Worm (Caenorhabditis elegans) whole organism, L1 larva: ENCODE measurements around the gene rpb-6.

ENCODE experiments used
- C04F5.9 ChIP-seq: sonication (generic microtip); optimal IDR thresholded peaks from 2 replicates; lab custom pipeline; 2016; ENCODE audit warnings: missing genetic modification characterization, missing compliant biosample characterization
- C34B4.2 ChIP-seq: sonication (generic microtip); optimal IDR thresholded peaks from 2 replicates; lab custom pipeline; 2017; ENCODE audit warnings: mild to moderate bottlenecking, missing genetic modification characterization, missing compliant biosample characterization
- F16B12.6 ChIP-seq: fragments of 150-350 bp; optimal IDR thresholded peaks from 2 replicates; lab custom pipeline; 2014; ENCODE audit warnings: missing biosample characterization, missing genetic modification characterization
- Y116A8C.19 ChIP-seq: sonication (generic microtip); optimal IDR thresholded peaks from 2 replicates; lab custom pipeline; 2016; ENCODE audit warnings: missing compliant biosample characterization, missing genetic modification characterization, borderline replicate concordance
- aha-1 ChIP-seq: fragments of 150-350 bp; optimal IDR thresholded peaks from 2 replicates; lab custom pipeline; 2014; ENCODE audit warnings: missing biosample characterization, missing genetic modification characterization
- blmp-1 ChIP-seq: fragments of 150-350 bp; optimal IDR thresholded peaks from 2 replicates; lab custom pipeline; 2014; ENCODE audit warnings: missing biosample characterization, missing genetic modification characterization
- ceh-63 ChIP-seq: fragments of 200-800 bp; sonication (Bioruptor generic); optimal IDR thresholded peaks from 2 replicates; lab custom pipeline; 2018; ENCODE audit warnings: mild to moderate bottlenecking, missing genetic modification characterization, missing compliant biosample characterization
- ceh-8 ChIP-seq: fragments of 200-800 bp; sonication (Bioruptor generic); optimal IDR thresholded peaks from 2 replicates; lab custom pipeline; 2018; ENCODE audit warnings: mild to moderate bottlenecking, missing genetic modification characterization, moderate library complexity, missing compliant biosample characterization
- dpl-1 ChIP-seq, 3 experiments: fragments of 150-350 bp in 2 of 3; sonication (generic microtip) in 1 of 3; optimal IDR thresholded peaks; 2 replicates each; lab custom pipeline; 2014 to 2017; ENCODE audit warnings: missing biosample characterization in 3 of 3, missing genetic modification characterization in 3 of 3, missing genetic modification reagents in 3 of 3
- efl-1 ChIP-seq, 4 experiments: fragments of 150-350 bp; optimal IDR thresholded peaks in 3 of 4; peaks in 1 of 4; 1 replicate in 1 of 4; 2 replicates in 3 of 4; lab custom pipeline; 2014; ENCODE audit warnings: missing biosample characterization in 2 of 4, missing genetic modification characterization in 2 of 4, missing genetic modification reagents in 2 of 4
- elt-2 ChIP-seq: sonication (generic microtip); optimal IDR thresholded peaks from 2 replicates; lab custom pipeline; 2016; ENCODE audit warnings: missing genetic modification characterization, mild to moderate bottlenecking, inconsistent platforms, missing compliant biosample characterization, missing genetic modification reagents
- elt-3 ChIP-seq, 6 experiments: fragments of 150-350 bp in 1 of 6; sonication (generic microtip); optimal IDR thresholded peaks; 2 replicates each; lab custom pipeline; 2017 to 2018; ENCODE audit warnings: missing biosample characterization in 6 of 6, missing genetic modification characterization in 6 of 6, inconsistent platforms in 1 of 6
- ets-5 ChIP-seq: fragments of 200-800 bp; sonication (Bioruptor generic); IDR thresholded peaks from 2 replicates; pipeline ENCODE4 v1.3.6; 2022; ENCODE audit warnings: missing genetic modification characterization, missing compliant biosample characterization
- fos-1 ChIP-seq: fragments of 150-350 bp; optimal IDR thresholded peaks from 2 replicates; lab custom pipeline; 2014; ENCODE audit warnings: missing biosample characterization, missing genetic modification characterization
- isw-1 ChIP-seq: fragments of 200-800 bp; sonication (Bioruptor generic); IDR thresholded peaks from 2 replicates; pipeline ENCODE4 v1.3.6; 2022; ENCODE audit warnings: missing genetic modification characterization, missing compliant biosample characterization
- lin-14 ChIP-seq: fragments of 200-800 bp; sonication (Bioruptor generic); optimal IDR thresholded peaks from 2 replicates; lab custom pipeline; 2018; ENCODE audit warnings: mild to moderate bottlenecking, missing genetic modification characterization, moderate library complexity, missing compliant biosample characterization
- lin-15B ChIP-seq: fragments of 150-350 bp; sonication (generic microtip); optimal IDR thresholded peaks from 3 replicates; lab custom pipeline; 2014; ENCODE audit warnings: missing biosample characterization, missing genetic modification characterization
- lir-3 ChIP-seq: sonication (generic microtip); optimal IDR thresholded peaks from 2 replicates; lab custom pipeline; 2016; ENCODE audit warnings: mild to moderate bottlenecking, missing genetic modification characterization, moderate library complexity, missing compliant biosample characterization; ENCODE audit not compliant: poor library complexity
- mab-9 ChIP-seq: fragments of 200-800 bp; sonication (Bioruptor generic); IDR thresholded peaks from 2 replicates; pipeline ENCODE4 v1.3.6; 2022; ENCODE audit warnings: missing genetic modification reagents, missing genetic modification characterization, missing compliant biosample characterization
- nhr-11 ChIP-seq: fragments of 150-350 bp; optimal IDR thresholded peaks from 2 replicates; lab custom pipeline; 2014; ENCODE audit warnings: missing biosample characterization, missing genetic modification characterization
- nhr-19 ChIP-seq: fragments of 200-800 bp; sonication (Bioruptor generic); conservative IDR thresholded peaks from 2 replicates; pipeline ENCODE4 v1.3.6; 2022; ENCODE audit warnings: missing genetic modification characterization, missing compliant biosample characterization
- nhr-20 ChIP-seq: sonication (generic microtip); optimal IDR thresholded peaks from 2 replicates; lab custom pipeline; 2016; ENCODE audit warnings: mild to moderate bottlenecking, missing genetic modification characterization, missing compliant biosample characterization
- nhr-47 ChIP-seq: sonication (generic microtip); optimal IDR thresholded peaks from 2 replicates; lab custom pipeline; 2016; ENCODE audit warnings: mild to moderate bottlenecking, missing genetic modification characterization, moderate library complexity, missing compliant biosample characterization
- nhr-71 ChIP-seq: sonication (generic microtip); optimal IDR thresholded peaks from 2 replicates; lab custom pipeline; 2016; ENCODE audit warnings: mild to moderate bottlenecking, missing genetic modification characterization, moderate library complexity, missing compliant biosample characterization
- nhr-84 ChIP-seq: sonication (generic microtip); optimal IDR thresholded peaks from 2 replicates; lab custom pipeline; 2017; ENCODE audit warnings: missing biosample characterization, missing genetic modification characterization
- nhr-85 ChIP-seq: sonication (generic microtip); peaks from one replicate; lab custom pipeline; 2016; ENCODE audit warnings: missing genetic modification characterization, inconsistent platforms, missing compliant biosample characterization
- pqm-1 ChIP-seq: sonication (generic microtip); optimal IDR thresholded peaks from 3 replicates; lab custom pipeline; 2017; ENCODE audit warnings: missing biosample characterization, missing genetic modification characterization
- rnt-1 ChIP-seq: sonication (generic microtip); optimal IDR thresholded peaks from 2 replicates; lab custom pipeline; 2016; ENCODE audit warnings: mild to moderate bottlenecking, missing genetic modification characterization, moderate library complexity, missing compliant biosample characterization
- skn-1 ChIP-seq: fragments of 150-350 bp; optimal IDR thresholded peaks from 2 replicates; lab custom pipeline; 2014; ENCODE audit warnings: missing biosample characterization, missing genetic modification characterization
- snpc-4 ChIP-seq: fragments of 150-350 bp; optimal IDR thresholded peaks from 2 replicates; lab custom pipeline; 2014; ENCODE audit warnings: missing biosample characterization, missing genetic modification characterization
- snu-23 ChIP-seq: sonication (generic microtip); optimal IDR thresholded peaks from 2 replicates; lab custom pipeline; 2016; ENCODE audit warnings: missing genetic modification characterization, missing compliant biosample characterization
- sox-4 ChIP-seq: sonication (generic microtip); optimal IDR thresholded peaks from 2 replicates; lab custom pipeline; 2016; ENCODE audit warnings: missing genetic modification characterization, missing compliant biosample characterization
- sup-37 ChIP-seq: fragments of 200-800 bp; sonication (Bioruptor generic); optimal IDR thresholded peaks from 2 replicates; lab custom pipeline; 2018; ENCODE audit warnings: mild to moderate bottlenecking, missing genetic modification characterization, missing compliant biosample characterization
- unc-130 ChIP-seq: fragments of 150-350 bp; optimal IDR thresholded peaks from 2 replicates; lab custom pipeline; 2017; ENCODE audit warnings: missing biosample characterization, missing genetic modification characterization, inconsistent platforms
- unc-98 ChIP-seq: fragments of 200-800 bp; sonication (Bioruptor generic); IDR thresholded peaks from 2 replicates; pipeline ENCODE4 v1.3.6; 2022; ENCODE audit warnings: missing genetic modification characterization, missing compliant biosample characterization
- zag-1 ChIP-seq: fragments of 150-350 bp; optimal IDR thresholded peaks from 2 replicates; lab custom pipeline; 2014; ENCODE audit warnings: missing biosample characterization, missing genetic modification characterization
- zip-4 ChIP-seq: fragments of 200-800 bp; sonication (Bioruptor generic); optimal IDR thresholded peaks from 2 replicates; lab custom pipeline; 2018; ENCODE audit warnings: mild to moderate bottlenecking, missing genetic modification characterization, moderate library complexity, missing compliant biosample characterization
- ztf-11 ChIP-seq, 2 experiments: sonication (generic microtip); optimal IDR thresholded peaks; 2 replicates each; lab custom pipeline; 2016 to 2017; ENCODE audit warnings: missing genetic modification characterization in 2 of 2, missing biosample characterization in 1 of 2, missing compliant biosample characterization in 1 of 2

Gene rpb-6

DNA sequence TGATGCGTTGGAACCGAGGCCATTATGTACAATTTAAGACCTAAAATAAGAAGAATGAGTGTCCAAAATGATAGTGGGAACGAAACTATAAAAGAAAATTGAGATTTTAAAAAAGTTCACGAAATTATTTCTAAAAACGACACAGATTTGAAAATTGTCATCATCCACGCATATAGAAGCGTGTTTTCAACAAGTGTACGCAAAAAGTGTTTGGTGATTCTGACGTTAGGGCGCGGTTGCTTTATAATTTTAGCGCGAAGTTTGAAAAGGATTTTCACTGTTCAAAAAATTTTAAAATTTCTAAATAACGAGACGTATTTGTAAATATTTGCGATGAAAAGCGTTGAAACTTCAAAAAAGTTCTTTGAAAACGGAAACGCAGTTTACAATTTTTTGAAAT, 15.8 kb upstream of the rpb-6 start, which contains the start of gene cdc-48.1 (continued):
- TF ChIP-seq nhr-84 (tag; lab: Kevin White, UChicago) (peak; percentile 98), nhr-85 (peak; percentile 100), nhr-11 (tag; lab: Kevin White, UChicago) (peak; percentile 100), zag-1 (tag; lab: Kevin White, UChicago) (peak; percentile 100), ceh-63 (GFP tag; lab: Kevin White, UChicago) (peak; percentile 91), ceh-8 (GFP tag; lab: Kevin White, UChicago) (peak; percentile 99), isw-1 (peak; percentile 100), sox-4 (tag; lab: Kevin White, UChicago) (peak; percentile 98), dpl-1 (GFP tag; optimal IDR thresholded peaks at IDR 0.05; lab: Kevin White, UChicago) (peak; percentile 100), aha-1 (tag; lab: Kevin White, UChicago) (peak; percentile 97), ets-5 (peak; percentile 97; the same call in 1 of the 2 replicates), C34B4.2 (tag; lab: Kevin White, UChicago) (peak; percentile 94), nhr-19 (peak; percentile 100), skn-1 (peak; percentile 100), rnt-1 (peak; percentile 100), snu-23 (GFP tag; lab: Kevin White, UChicago) (peak; percentile 100), pqm-1 (tag; lab: Kevin White, UChicago) (peak; percentile 83), nhr-47 (tag; lab: Kevin White, UChicago) (peak; percentile 100), nhr-20 (tag; lab: Kevin White, UChicago) (peak; percentile 100), elt-2 (peak; percentile 97), zip-4 (peak; percentile 96), nhr-71 (tag; lab: Kevin White, UChicago) (peak; percentile 100), F16B12.6 (tag; lab: Kevin White, UChicago) (peak; percentile 81), Y116A8C.19 (tag; lab: Kevin White, UChicago) (peak; percentile 24), sup-37 (peak; percentile 99), lin-15B (tag; lab: Kevin White, UChicago) (peak; percentile 100), fos-1 (tag; lab: Kevin White, UChicago) (peak; percentile 100), elt-3 (tag; optimal IDR thresholded peaks at IDR 0.05; lab: Kevin White, UChicago) (peak; percentile 99 to 100 (median 100)), snpc-4 (tag; lab: Kevin White, UChicago) (peak; percentile 95), unc-130 (tag; lab: Kevin White, UChicago) (peak; percentile 100), unc-98 (GFP tag; lab: Robert Waterston, UW) (peak; percentile 95), mab-9 (GFP tag; lab: Robert Waterston, UW) (peak; percentile 99)
- TF ChIP-seq, all 84 proteins: peak for 80

DNA sequence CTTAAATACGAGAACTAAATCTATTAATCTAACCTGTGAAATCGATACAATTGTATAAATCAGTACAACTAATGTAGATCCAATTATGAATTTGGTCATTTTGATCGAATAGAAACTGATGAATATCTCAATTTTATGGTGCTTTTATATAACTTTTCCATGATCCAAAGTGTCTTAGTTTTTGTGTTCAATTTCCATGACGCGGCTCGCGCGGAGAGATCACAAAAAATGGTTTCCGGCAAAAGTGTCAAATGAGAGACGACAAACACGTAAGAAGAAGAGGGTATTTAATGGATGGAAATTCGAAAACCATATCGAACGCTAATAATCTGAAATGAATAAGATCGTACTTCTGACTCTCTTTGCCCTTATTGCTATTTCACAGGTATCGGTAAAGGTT, 14.6 kb upstream of the rpb-6 start, which contains the start of the genes C06A1.6 and C06A1.7:
Gene C06A1.6, minus strand, starts transcription at position 101 of the 400 bp plus-strand sequence.
Gene C06A1.7, plus strand, starts transcription at position 314 of the 400 bp plus-strand sequence.
- TF ChIP-seq lir-3 (tag; lab: Kevin White, UChicago), result no peak
- TF ChIP-seq efl-1 (optimal IDR thresholded peaks at IDR 0.05; lab: Kevin White, UChicago), result no peak
- TF ChIP-seq efl-1 (GFP tag; optimal IDR thresholded peaks at IDR 0.05 in 1 of 2; lab: Kevin White, UChicago), result peak in 1 of 2 experiments; percentile 30
- TF ChIP-seq nhr-85, result no peak
- no peak for TF ChIP-seq ztf-11 (tag; optimal IDR thresholded peaks at IDR 0.05; lab: Kevin White, UChicago)
- no peak for TF ChIP-seq ceh-8 (GFP tag; lab: Kevin White, UChicago)

DNA sequence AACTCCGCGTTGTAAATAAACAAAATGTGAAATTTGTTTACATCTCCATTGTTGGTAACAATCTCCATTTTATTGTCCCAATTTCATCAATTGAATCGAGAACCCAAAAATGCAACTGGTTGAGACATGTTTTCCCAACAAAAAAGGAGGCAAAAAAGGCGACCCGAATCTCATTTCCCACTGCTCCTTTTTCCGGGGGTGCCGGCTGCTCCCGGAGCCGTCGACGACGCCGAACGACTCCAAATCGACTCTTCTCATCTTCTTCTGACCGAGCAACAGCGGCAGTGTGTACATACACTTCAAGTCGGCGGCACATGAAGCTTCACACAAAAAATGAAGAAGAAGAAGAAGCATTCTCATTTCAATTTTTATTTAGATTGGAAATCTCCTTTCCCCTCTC, 12.7 kb upstream of the rpb-6 start:
- TF ChIP-seq lin-14 (GFP tag; lab: Kevin White, UChicago) (peak; percentile 30), blmp-1 (tag; lab: Kevin White, UChicago) (no peak), C04F5.9 (tag; lab: Kevin White, UChicago) (no peak), Y116A8C.19 (tag; lab: Kevin White, UChicago) (no peak)
